Worm (Caenorhabditis elegans) whole organism, mixed stage, embryonic: ENCODE data around the gene F02E11.2.

Experiments
- ces-1 ChIP-seq: fragments of 150-350 bp; optimal IDR thresholded peaks from 2 replicates; lab custom pipeline; 2014; ENCODE audit warnings: missing biosample characterization, missing genetic modification reagents, missing genetic modification characterization
- mab-5 ChIP-seq: fragments of 150-350 bp; optimal IDR thresholded peaks from 2 replicates; lab custom pipeline; 2014; ENCODE audit warnings: missing biosample characterization, missing genetic modification characterization
- nhr-12 ChIP-seq: fragments of 150-350 bp; optimal IDR thresholded peaks from 2 replicates; lab custom pipeline; 2014; ENCODE audit warnings: missing biosample characterization, missing genetic modification characterization
- nhr-237 ChIP-seq: fragments of 150-350 bp; optimal IDR thresholded peaks from 2 replicates; lab custom pipeline; 2014; ENCODE audit warnings: missing biosample characterization, missing genetic modification characterization
- nhr-76 ChIP-seq: sonication (generic microtip); optimal IDR thresholded peaks from 2 replicates; lab custom pipeline; 2017; ENCODE audit warnings: missing biosample characterization, missing genetic modification characterization
- sem-2 ChIP-seq: fragments of 200-800 bp; sonication (Bioruptor generic); optimal IDR thresholded peaks from 2 replicates; lab custom pipeline; 2018; ENCODE audit warnings: mild to moderate bottlenecking, missing genetic modification characterization, missing compliant biosample characterization
- sptf-1 ChIP-seq: sonication (generic microtip); optimal IDR thresholded peaks from 2 replicates; lab custom pipeline; 2017; ENCODE audit warnings: mild to moderate bottlenecking, missing genetic modification characterization, moderate library complexity, missing compliant biosample characterization
- unc-120 ChIP-seq: sonication (generic microtip); optimal IDR thresholded peaks from 2 replicates; lab custom pipeline; 2017; ENCODE audit warnings: missing genetic modification characterization, missing compliant biosample characterization; ENCODE audit not compliant: poor library complexity, severe bottlenecking
- unc-39 ChIP-seq: fragments of 150-350 bp; optimal IDR thresholded peaks from 2 replicates; lab custom pipeline; 2014; ENCODE audit warnings: missing biosample characterization, missing genetic modification characterization
- ztf-11 ChIP-seq: fragments of 150-350 bp; optimal IDR thresholded peaks from 2 replicates; lab custom pipeline; 2014; ENCODE audit warnings: missing biosample characterization, missing genetic modification characterization

DNA sequence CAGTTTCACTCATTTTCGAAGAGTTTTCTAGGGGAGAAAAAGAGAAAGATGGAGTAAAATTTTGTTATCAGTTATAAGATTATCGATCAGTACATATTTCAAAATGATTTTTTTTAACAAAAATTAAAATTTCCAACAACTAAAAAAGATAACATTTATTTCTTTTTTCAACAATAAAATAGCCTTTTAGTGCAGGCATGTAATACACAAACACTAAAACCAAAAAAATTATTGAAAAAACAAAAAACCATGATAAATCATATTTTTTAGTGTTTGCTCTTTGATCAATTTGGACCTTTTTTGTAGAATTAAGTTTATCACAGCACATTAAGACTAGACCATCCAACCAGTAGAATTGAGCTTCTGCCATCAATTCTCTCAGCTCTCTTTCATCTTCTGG lies 38.0 kb upstream of the F02E11.2 start, which contains the start of gene ZC239.15:
- no peak for TF ChIP-seq sem-2
- TF ChIP-seq nhr-76 (tag; lab: Kevin White, UChicago): no peak
- no peak for TF ChIP-seq unc-39 (tag; lab: Kevin White, UChicago)
- TF ChIP-seq nhr-12 (tag; lab: Kevin White, UChicago): no peak
- no peak for TF ChIP-seq ztf-11 (tag; lab: Kevin White, UChicago)
- TF ChIP-seq unc-120 (tag; lab: Kevin White, UChicago): no peak
- TF ChIP-seq ces-1: no peak
- TF ChIP-seq mab-5 (tag; lab: Kevin White, UChicago): no peak
- TF ChIP-seq sptf-1 (tag; lab: Kevin White, UChicago): no peak
- TF ChIP-seq nhr-237 (tag; lab: Kevin White, UChicago): no peak
